Fruit fly (Drosophila melanogaster) whole organism, prepupa: ENCODE results near the gene dgt4.

Experiments used
- CG31627 ChIP-seq: fragments of 200-800 bp; sonication (Bioruptor generic); optimal IDR thresholded peaks from 3 replicates; lab custom pipeline; 2016; ENCODE audit warnings: missing biosample characterization, missing genetic modification characterization
- Gug ChIP-seq: fragments of 200-800 bp; sonication (Bioruptor generic); IDR thresholded peaks from 2 replicates; pipeline ENCODE4 v1.3.6; 2022; ENCODE audit warnings: missing biosample characterization, missing genetic modification characterization
- Hr4 ChIP-seq: fragments of 200-800 bp; sonication (Bioruptor generic); optimal IDR thresholded peaks from 3 replicates; lab custom pipeline; 2016; ENCODE audit warnings: missing biosample characterization, missing genetic modification characterization
- Lpt ChIP-seq: fragments of 200-800 bp; sonication (Bioruptor generic); optimal IDR thresholded peaks from 3 replicates; lab custom pipeline; 2016; ENCODE audit warnings: missing biosample characterization, missing genetic modification characterization
- OdsH ChIP-seq: fragments of 200-800 bp; sonication (Bioruptor generic); optimal IDR thresholded peaks from 3 replicates; lab custom pipeline; 2016; ENCODE audit warnings: missing biosample characterization, missing genetic modification characterization
- esn ChIP-seq: fragments of 200-800 bp; sonication (Bioruptor generic); optimal IDR thresholded peaks from 2 replicates; lab custom pipeline; 2016; ENCODE audit warnings: missing biosample characterization, mild to moderate bottlenecking, missing genetic modification characterization, moderate library complexity
- svp ChIP-seq: fragments of 200-800 bp; sonication (Bioruptor generic); peaks from one replicate; lab custom pipeline; 2016; ENCODE audit warnings: missing biosample characterization, missing genetic modification characterization

DNA sequence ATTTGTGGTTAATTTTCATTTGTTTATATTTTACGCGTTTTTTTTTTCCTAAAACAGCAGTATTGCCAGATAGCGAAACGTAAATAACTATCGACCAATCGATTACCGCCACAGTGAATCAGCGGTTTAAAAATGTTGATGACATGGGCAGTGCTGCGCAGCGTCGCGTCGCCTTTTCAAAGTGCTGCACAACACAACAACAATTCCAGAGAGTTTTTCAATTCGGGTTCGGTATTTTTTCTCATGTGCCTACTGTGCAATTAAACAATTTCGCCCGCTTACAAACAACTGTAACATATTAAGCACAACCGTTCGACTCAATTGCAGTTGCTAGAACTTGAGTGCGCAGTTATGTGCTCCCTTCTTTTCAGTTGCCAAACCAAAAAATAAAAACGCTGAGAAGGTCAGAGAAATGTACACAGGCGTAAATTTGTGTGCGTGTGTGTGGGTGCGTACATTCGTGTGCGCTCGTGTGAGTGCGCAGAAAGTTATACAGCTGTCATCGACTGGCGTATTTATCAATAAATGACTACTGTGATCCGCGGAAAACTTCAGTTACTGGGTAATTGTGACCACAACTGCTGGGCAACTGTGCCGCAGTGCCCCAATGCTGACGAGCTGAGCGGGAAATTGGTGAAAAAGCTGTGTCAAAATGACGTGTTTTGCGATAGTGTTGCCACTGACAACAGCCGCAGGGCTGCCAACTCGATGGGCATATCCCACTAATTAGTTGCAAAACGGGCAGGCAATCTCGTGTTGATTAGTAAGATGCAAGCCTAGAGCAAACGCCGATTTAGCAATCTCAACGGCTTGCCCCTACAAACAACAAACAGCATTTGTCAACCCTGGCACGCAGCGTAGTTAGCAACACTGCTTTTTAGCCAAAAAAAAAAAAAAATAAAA lies 3.6 kb downstream of the dgt4 start, which contains the start of the genes tyf and Tip60:
- TF ChIP-seq Hr4 (GFP tag; lab: Kevin White, UChicago) (no peak), svp (GFP tag; lab: Kevin White, UChicago) (peak; percentile 78), OdsH (GFP tag; lab: Kevin White, UChicago) (no peak), Lpt (GFP tag; lab: Kevin White, UChicago) (no peak), esn (GFP tag; lab: Kevin White, UChicago) (peak; percentile 16), Gug (no peak), CG31627 (no peak)
